Worm (Caenorhabditis elegans): Measurements from ENCODE around the gene C06E7.2.

- TF ChIP-seq T22C8.4 (GFP tag; IDR thresholded peaks at IDR 0.05) (no peak), flt-1 (GFP tag; IDR thresholded peaks at IDR 0.05) (no peak), ref-1 (GFP tag; conservative IDR thresholded peaks at IDR 0.05) (no peak), ztf-29 (GFP tag; IDR thresholded peaks at IDR 0.05) (no peak), tab-1 (GFP tag; IDR thresholded peaks at IDR 0.05) (no peak), ztf-23 (GFP tag; IDR thresholded peaks at IDR 0.05) (no peak), med-1 (GFP tag; optimal IDR thresholded peaks at IDR 0.05; ENCODE audit: insufficient read depth) (no peak), klf-2 (GFP tag; conservative IDR thresholded peaks at IDR 0.05) (no peak)
Observed at ce11 chrIV:5870072-5870471, 30.8 kb downstream of the C06E7.2 start, which contains the start of gene srv-17.
